Fruit fly (Drosophila melanogaster) whole organism, wandering third instar larva: ENCODE measurements around the gene Hsp27.

Source experiments
- Hr78 ChIP-seq: fragments of >200 bp; optimal IDR thresholded peaks from 2 replicates; lab custom pipeline; 2017; ENCODE audit warnings: missing biosample characterization, missing genetic modification characterization
- Myc ChIP-seq: fragments of >200 bp; optimal IDR thresholded peaks from 2 replicates; lab custom pipeline; 2017
- OdsH ChIP-seq: fragments of 200-800 bp; sonication (Bioruptor generic); optimal IDR thresholded peaks from 2 replicates; lab custom pipeline; 2016; ENCODE audit warnings: missing biosample characterization, mild to moderate bottlenecking, missing genetic modification characterization
- pan ChIP-seq: fragments of >200 bp; optimal IDR thresholded peaks from 2 replicates; lab custom pipeline; 2017
- psq ChIP-seq: fragments of 200-800 bp; sonication (Bioruptor generic); optimal IDR thresholded peaks from 3 replicates; lab custom pipeline; 2017; ENCODE audit warnings: missing biosample characterization, mild to moderate bottlenecking, missing genetic modification characterization, moderate library complexity
- usp ChIP-seq: fragments of >200 bp; optimal IDR thresholded peaks from 2 replicates; lab custom pipeline; 2017; ENCODE audit warnings: missing biosample characterization, missing genetic modification characterization

dm6 chr3L:9404497-9404896 is 20.6 kb downstream of the Hsp27 start, which contains the start of gene Cpr67B:
- TF ChIP-seq psq (GFP tag; lab: Kevin White, UChicago) (no peak), Myc (no peak), Hr78 (GFP tag; lab: Kevin White, UChicago) (no peak), OdsH (GFP tag; lab: Kevin White, UChicago) (no peak), pan (no peak), usp (GFP tag; lab: Kevin White, UChicago) (no peak)
